Worm (Caenorhabditis elegans) whole organism, L1 larva: ENCODE measurements around the gene F48G7.8.

Experiments
- aly-2 ChIP-seq: fragments of 150-350 bp; optimal IDR thresholded peaks from 2 replicates; lab custom pipeline; 2014; ENCODE audit warnings: missing biosample characterization, missing genetic modification characterization
- efl-3 ChIP-seq: fragments of 200-800 bp; sonication (Bioruptor generic); optimal IDR thresholded peaks from 2 replicates; lab custom pipeline; 2018; ENCODE audit warnings: mild to moderate bottlenecking, missing genetic modification characterization, missing compliant biosample characterization
- elt-2 ChIP-seq: sonication (generic microtip); optimal IDR thresholded peaks from 2 replicates; lab custom pipeline; 2016; ENCODE audit warnings: missing genetic modification characterization, mild to moderate bottlenecking, inconsistent platforms, missing compliant biosample characterization, missing genetic modification reagents
- grh-1 ChIP-seq: fragments of 200-800 bp; sonication (Bioruptor generic); IDR thresholded peaks from 2 replicates; pipeline ENCODE4 v1.3.6; 2022; ENCODE audit warnings: missing genetic modification reagents, missing genetic modification characterization, missing compliant biosample characterization
- hlh-17 ChIP-seq: fragments of 200-800 bp; sonication (Bioruptor generic); optimal IDR thresholded peaks from 2 replicates; lab custom pipeline; 2018; ENCODE audit warnings: missing genetic modification characterization, mild to moderate bottlenecking, missing compliant biosample characterization, moderate library complexity, borderline replicate concordance
- hpl-2 ChIP-seq: fragments of 150-350 bp; optimal IDR thresholded peaks from 2 replicates; lab custom pipeline; 2014; ENCODE audit warnings: missing biosample characterization, missing genetic modification reagents, missing genetic modification characterization
- nhr-11 ChIP-seq: fragments of 150-350 bp; optimal IDR thresholded peaks from 2 replicates; lab custom pipeline; 2014; ENCODE audit warnings: missing biosample characterization, missing genetic modification characterization
- nhr-28 ChIP-seq: fragments of 150-350 bp; optimal IDR thresholded peaks from 2 replicates; lab custom pipeline; 2014; ENCODE audit warnings: missing biosample characterization, missing genetic modification characterization
- nhr-90 ChIP-seq: sonication (generic microtip); optimal IDR thresholded peaks from 2 replicates; lab custom pipeline; 2016; ENCODE audit warnings: mild to moderate bottlenecking, missing genetic modification characterization, missing compliant biosample characterization; ENCODE audit not compliant: poor library complexity
- tbx-2 ChIP-seq: sonication (generic microtip); optimal IDR thresholded peaks from 2 replicates; lab custom pipeline; 2016; ENCODE audit warnings: missing genetic modification characterization, missing compliant biosample characterization

- TF ChIP-seq nhr-90 (tag; lab: Kevin White, UChicago) (no peak), hpl-2 (GFP tag; lab: Kevin White, UChicago) (no peak), nhr-11 (no peak), elt-2 (tag; lab: Kevin White, UChicago) (no peak), tbx-2 (tag; lab: Kevin White, UChicago) (no peak), grh-1 (GFP tag; lab: Robert Waterston, UW) (no peak), nhr-28 (no peak), efl-3 (GFP tag; lab: Kevin White, UChicago) (no peak), aly-2 (no peak), hlh-17 (GFP tag; lab: Kevin White, UChicago) (no peak)
Measured at ce11 chrV:657678-658077, 30.2 kb upstream of the F48G7.8 start, which contains the start of gene srh-246.
